Fruit fly (Drosophila melanogaster) whole organism, embryonic: Measurements from ENCODE around the gene EndoGI.
A peak's percentile ranks its signal among the peaks of the same experiment; 100 is the strongest.

ENCODE experiments used
- Aef1 ChIP-seq: fragments of 200-800 bp; sonication (Bioruptor generic); IDR thresholded peaks from 3 replicates; pipeline ENCODE4 v1.3.6; 2022; ENCODE audit warnings: missing biosample characterization, missing genetic modification characterization
- Bdp1 ChIP-seq: fragments of 200-800 bp; sonication (Bioruptor generic); optimal IDR thresholded peaks from 3 replicates; lab custom pipeline; 2016; ENCODE audit warnings: missing biosample characterization, missing genetic modification characterization
- Blimp-1 ChIP-seq: fragments of 200-800 bp; sonication (Bioruptor generic); optimal IDR thresholded peaks from 3 replicates; lab custom pipeline; 2018; ENCODE audit warnings: missing biosample characterization, missing genetic modification characterization, mild to moderate bottlenecking, moderate library complexity, missing genetic modification reagents
- CG11247 ChIP-seq: fragments of 200-800 bp; sonication (Bioruptor generic); IDR thresholded peaks from 2 replicates; pipeline ENCODE4 v1.3.6; 2022; ENCODE audit warnings: missing biosample characterization, missing genetic modification characterization
- CG12155 ChIP-seq: fragments of 200-800 bp; sonication (Bioruptor generic); optimal IDR thresholded peaks from 3 replicates; lab custom pipeline; 2016; ENCODE audit warnings: missing biosample characterization, missing genetic modification characterization
- CG12659 ChIP-seq: fragments of 200-800 bp; sonication (Bioruptor generic); optimal IDR thresholded peaks from 3 replicates; lab custom pipeline; 2017; ENCODE audit warnings: mild to moderate bottlenecking, missing biosample characterization, missing genetic modification reagents, missing genetic modification characterization
- CG12769 ChIP-seq: fragments of 200-800 bp; sonication (Bioruptor generic); optimal IDR thresholded peaks from 2 replicates; lab custom pipeline; 2019; ENCODE audit warnings: missing biosample characterization, mild to moderate bottlenecking, missing genetic modification characterization, moderate library complexity
- CG17829 ChIP-seq: fragments of 200-800 bp; optimal IDR thresholded peaks from 2 replicates; lab custom pipeline; 2019; ENCODE audit warnings: missing biosample characterization, mild to moderate bottlenecking, missing genetic modification characterization, moderate library complexity
- CG1792 ChIP-seq: fragments of 200-800 bp; sonication (Bioruptor generic); optimal IDR thresholded peaks from 2 replicates; lab custom pipeline; 2016; ENCODE audit warnings: missing biosample characterization, missing genetic modification characterization
- CG2678 ChIP-seq: fragments of 200-800 bp; sonication (Bioruptor generic); optimal IDR thresholded peaks from 3 replicates; lab custom pipeline; 2019; ENCODE audit warnings: missing biosample characterization, mild to moderate bottlenecking, missing genetic modification characterization, moderate library complexity
- CG32772 ChIP-seq: fragments of 200-800 bp; sonication (Bioruptor generic); IDR thresholded peaks from 2 replicates; pipeline ENCODE4 v1.3.6; 2022; ENCODE audit warnings: missing biosample characterization, missing genetic modification characterization
- CG4820 ChIP-seq: fragments of 200-800 bp; sonication (Bioruptor generic); optimal IDR thresholded peaks from 3 replicates; lab custom pipeline; 2016; ENCODE audit warnings: missing biosample characterization, missing genetic modification characterization
- CG6683 ChIP-seq: fragments of 200-800 bp; sonication (Bioruptor generic); optimal IDR thresholded peaks from 2 replicates; lab custom pipeline; 2017; ENCODE audit warnings: missing biosample characterization, mild to moderate bottlenecking, missing genetic modification characterization, missing genetic modification reagents
- CG7839 ChIP-seq: fragments of 200-800 bp; sonication (Bioruptor generic); optimal IDR thresholded peaks from 3 replicates; lab custom pipeline; 2018; ENCODE audit warnings: missing biosample characterization, mild to moderate bottlenecking, missing genetic modification characterization, moderate library complexity
- CG8089 ChIP-seq: fragments of 200-800 bp; sonication (Bioruptor generic); optimal IDR thresholded peaks from 3 replicates; lab custom pipeline; 2016; ENCODE audit warnings: missing biosample characterization, missing genetic modification characterization
- CG9437 ChIP-seq: fragments of 200-800 bp; sonication (Bioruptor generic); optimal IDR thresholded peaks from 2 replicates; lab custom pipeline; 2018; ENCODE audit warnings: missing biosample characterization, mild to moderate bottlenecking, missing genetic modification characterization
- CG9932 ChIP-seq: fragments of 200-800 bp; sonication (Bioruptor generic); IDR thresholded peaks from 2 replicates; pipeline ENCODE4 v1.3.6; 2022; ENCODE audit warnings: missing biosample characterization, missing genetic modification characterization
- CTCF ChIP-seq: fragments of 200-800 bp; sonication (Bioruptor generic); optimal IDR thresholded peaks from 2 replicates; lab custom pipeline; 2017; ENCODE audit warnings: missing biosample characterization, mild to moderate bottlenecking, missing genetic modification characterization, moderate library complexity
- Ets97D ChIP-seq: fragments of 200-800 bp; sonication (Bioruptor generic); optimal IDR thresholded peaks from 3 replicates; lab custom pipeline; 2016; ENCODE audit warnings: missing biosample characterization, missing genetic modification characterization
- GATAe ChIP-seq: fragments of 200-800 bp; sonication (Bioruptor generic); conservative IDR thresholded peaks from 2 replicates; pipeline ENCODE4 v1.3.6; 2022; ENCODE audit warnings: missing biosample characterization, missing genetic modification characterization
- H15 ChIP-seq: fragments of 200-800 bp; sonication (Bioruptor generic); IDR thresholded peaks from 3 replicates; pipeline ENCODE4 v1.3.6; 2022; ENCODE audit warnings: missing biosample characterization, missing genetic modification characterization
- HHEX ChIP-seq: fragments of 200-800 bp; sonication (Bioruptor generic); optimal IDR thresholded peaks from 3 replicates; lab custom pipeline; 2017; ENCODE audit warnings: missing biosample characterization, mild to moderate bottlenecking, missing genetic modification characterization, missing genetic modification reagents
- HLH4C ChIP-seq: fragments of 200-800 bp; sonication (Bioruptor generic); IDR thresholded peaks from 3 replicates; pipeline ENCODE4 v1.3.6; 2022; ENCODE audit warnings: missing biosample characterization, missing genetic modification characterization; ENCODE audit not compliant: partially characterized antibody
- Med ChIP-seq: fragments of 200-800 bp; sonication (Bioruptor generic); peaks from one replicate; lab custom pipeline; 2016; ENCODE audit warnings: missing biosample characterization, missing genetic modification characterization, mild to moderate bottlenecking, inconsistent platforms, moderate library complexity
- NFAT ChIP-seq: fragments of 200-800 bp; sonication (Bioruptor generic); IDR thresholded peaks from 2 replicates; pipeline ENCODE4 v1.3.6; 2022; ENCODE audit warnings: missing biosample characterization, missing genetic modification characterization
- Xrp1 ChIP-seq: fragments of 200-800 bp; sonication (Bioruptor generic); IDR thresholded peaks from 2 replicates; pipeline ENCODE4 v1.3.6; 2022; ENCODE audit warnings: missing biosample characterization, missing genetic modification characterization
- YL-1 ChIP-seq: fragments of 200-800 bp; sonication (Bioruptor generic); optimal IDR thresholded peaks from 3 replicates; lab custom pipeline; 2017; ENCODE audit warnings: missing biosample characterization, mild to moderate bottlenecking, missing genetic modification characterization
- ase ChIP-seq: fragments of 200-800 bp; sonication (Bioruptor generic); IDR thresholded peaks from 3 replicates; pipeline ENCODE4 v1.3.6; 2022; ENCODE audit warnings: missing biosample characterization, missing genetic modification characterization
- az2 ChIP-seq: fragments of 200-800 bp; sonication (Bioruptor generic); optimal IDR thresholded peaks from 3 replicates; lab custom pipeline; 2016; ENCODE audit warnings: missing biosample characterization, missing genetic modification characterization
- bab2 ChIP-seq: fragments of 200-800 bp; sonication (Bioruptor generic); optimal IDR thresholded peaks from 2 replicates; lab custom pipeline; 2016; ENCODE audit warnings: missing biosample characterization, missing genetic modification characterization
- btn ChIP-seq: fragments of 200-800 bp; sonication (Bioruptor generic); optimal IDR thresholded peaks from 2 replicates; lab custom pipeline; 2016; ENCODE audit warnings: missing biosample characterization, missing genetic modification characterization
- cad ChIP-seq: fragments of >200 bp; optimal IDR thresholded peaks from 2 replicates; lab custom pipeline; 2017; ENCODE audit warnings: missing biosample characterization, missing genetic modification characterization
- cato ChIP-seq: fragments of 200-800 bp; sonication (Bioruptor generic); optimal IDR thresholded peaks from 2 replicates; lab custom pipeline; 2016; ENCODE audit warnings: missing biosample characterization, missing genetic modification characterization, borderline replicate concordance
- ci ChIP-seq: fragments of 200-800 bp; sonication (Bioruptor generic); IDR thresholded peaks from 3 replicates; pipeline ENCODE4 v1.3.6; 2022; ENCODE audit warnings: missing biosample characterization, missing genetic modification characterization
- danr ChIP-seq: fragments of 200-800 bp; sonication (Bioruptor generic); IDR thresholded peaks from 2 replicates; pipeline ENCODE4 v1.3.6; 2022; ENCODE audit warnings: missing biosample characterization, missing genetic modification characterization
- dimm ChIP-seq: fragments of 200-800 bp; sonication (Bioruptor generic); IDR thresholded peaks from 2 replicates; pipeline ENCODE4 v1.3.6; 2022; ENCODE audit warnings: missing biosample characterization, missing genetic modification characterization
- dmrt11E ChIP-seq: fragments of 200-800 bp; sonication (Bioruptor generic); optimal IDR thresholded peaks from 3 replicates; lab custom pipeline; 2018; ENCODE audit warnings: missing biosample characterization, mild to moderate bottlenecking, missing genetic modification characterization, moderate library complexity
- dpn ChIP-seq, 2 experiments: fragments of 200-800 bp; sonication (Bioruptor generic); optimal IDR thresholded peaks; 3 replicates each; lab custom pipeline; 2016; ENCODE audit warnings: missing biosample characterization in 2 of 2, missing genetic modification characterization in 2 of 2
- en ChIP-seq: fragments of 200-800 bp; sonication (Bioruptor generic); optimal IDR thresholded peaks from 2 replicates; lab custom pipeline; 2016; ENCODE audit warnings: missing biosample characterization, missing genetic modification characterization
- nmo ChIP-seq: fragments of 200-800 bp; sonication (Bioruptor generic); optimal IDR thresholded peaks from 2 replicates; lab custom pipeline; 2018; ENCODE audit warnings: missing biosample characterization, mild to moderate bottlenecking, missing genetic modification characterization, moderate library complexity
- odd ChIP-seq: fragments of 200-800 bp; sonication (Bioruptor generic); optimal IDR thresholded peaks from 2 replicates; lab custom pipeline; 2017; ENCODE audit warnings: missing biosample characterization, mild to moderate bottlenecking, missing genetic modification characterization
- pb ChIP-seq: fragments of 200-800 bp; sonication (Bioruptor generic); optimal IDR thresholded peaks from 3 replicates; lab custom pipeline; 2016; ENCODE audit warnings: missing biosample characterization, missing genetic modification characterization
- pros ChIP-seq: fragments of 200-800 bp; sonication (Bioruptor generic); optimal IDR thresholded peaks from 3 replicates; lab custom pipeline; 2019; ENCODE audit warnings: missing biosample characterization, mild to moderate bottlenecking, missing genetic modification characterization, moderate library complexity
- pum ChIP-seq: fragments of 200-800 bp; sonication (Bioruptor generic); optimal IDR thresholded peaks from 2 replicates; lab custom pipeline; 2016; ENCODE audit warnings: missing biosample characterization, missing genetic modification characterization
- row ChIP-seq: fragments of 200-800 bp; sonication (Bioruptor generic); IDR thresholded peaks from 3 replicates; pipeline ENCODE4 v1.3.6; 2022; ENCODE audit warnings: missing biosample characterization, missing genetic modification characterization
- ttk ChIP-seq: fragments of 200-800 bp; sonication (Bioruptor generic); IDR thresholded peaks from 2 replicates; pipeline ENCODE4 v2.1.2; 2022; ENCODE audit warnings: missing biosample characterization, missing genetic modification characterization
- wor ChIP-seq: fragments of 200-800 bp; sonication (Bioruptor generic); IDR thresholded peaks from 2 replicates; pipeline ENCODE4 v1.3.6; 2022; ENCODE audit warnings: missing biosample characterization, missing genetic modification characterization
- zf30C ChIP-seq: fragments of 200-800 bp; sonication (Bioruptor generic); optimal IDR thresholded peaks from 3 replicates; lab custom pipeline; 2018; ENCODE audit warnings: missing biosample characterization, mild to moderate bottlenecking, missing genetic modification characterization
- zfh1 ChIP-seq: fragments of 200-800 bp; sonication (Bioruptor generic); IDR thresholded peaks from 3 replicates; pipeline ENCODE4 v1.3.6; 2022; ENCODE audit warnings: missing biosample characterization, missing genetic modification characterization
- zfh2 ChIP-seq: fragments of 200-800 bp; sonication (Bioruptor generic); optimal IDR thresholded peaks from 2 replicates; lab custom pipeline; 2016; ENCODE audit warnings: missing biosample characterization, missing genetic modification characterization

The EndoGI gene

dm6 chr2L:16257227-16258071 lies at the start of gene EndoGI, which contains the start of gene PRL-1 (continued):
- TF ChIP-seq Blimp-1 (GFP tag; lab: Kevin White, UChicago) (peak; percentile 76), CG17829 (tag; lab: Kevin White, UChicago) (peak; percentile 91), wor (no peak), CG9437 (GFP tag; lab: Kevin White, UChicago) (peak; percentile 56), zfh1 (peak; percentile 74; the same call in 2 of the 3 replicates), zf30C (no peak), CG4820 (peak; percentile 36), Xrp1 (GFP tag; lab: Robert Waterston, UW) (peak; percentile 77), dimm (GFP tag; lab: Robert Waterston, UW) (no peak), YL-1 (GFP tag; lab: Kevin White, UChicago) (peak; percentile 69), dpn (GFP tag; optimal IDR thresholded peaks at IDR 0.05; lab: Kevin White, UChicago) (peak; percentile 1 to 73), HLH4C (GFP tag; lab: Robert Waterston, UW) (peak; percentile 99), CG11247 (no peak), odd (GFP tag; lab: Kevin White, UChicago) (peak; percentile 59), CG6683 (GFP tag; lab: Kevin White, UChicago) (peak; percentile 67), danr (no peak), Ets97D (GFP tag; lab: Kevin White, UChicago) (peak; percentile 62), CG7839 (tag; lab: Kevin White, UChicago) (peak; percentile 85), NFAT (GFP tag; lab: Robert Waterston, UW) (no peak; the same call in 1 of the 2 replicates), Aef1 (GFP tag; lab: Robert Waterston, UW) (no peak; the same call in 2 of the 3 replicates), CG12769 (tag; lab: Kevin White, UChicago) (no peak), pum (GFP tag; lab: Kevin White, UChicago) (no peak), zfh2 (peak; percentile 50), cad (GFP tag; lab: Kevin White, UChicago) (no peak), CTCF (GFP tag; lab: Kevin White, UChicago) (no peak), pros (GFP tag; lab: Kevin White, UChicago) (no peak), H15 (GFP tag; lab: Robert Waterston, UW) (no peak), CG2678 (tag; lab: Kevin White, UChicago) (peak; percentile 89), ci (peak; percentile 85), CG12659 (peak; percentile 90), row (GFP tag; lab: Robert Waterston, UW) (peak; percentile 93), nmo (peak; percentile 82), ttk (peak; percentile 26; the same call in 1 of the 2 replicates), Med (GFP tag; lab: Kevin White, UChicago) (peak; percentile 88), CG12155 (peak; percentile 58), btn (GFP tag; lab: Kevin White, UChicago) (no peak), cato (GFP tag; lab: Kevin White, UChicago) (peak; percentile 17), ase (peak; percentile 39; the same call in 1 of the 3 replicates), HHEX (GFP tag; lab: Kevin White, UChicago) (no peak), Bdp1 (GFP tag; lab: Kevin White, UChicago) (no peak), GATAe (GFP tag; lab: Robert Waterston, UW) (0 out of 2 replicates have a peak, but pooled peaks have one; percentile 12), az2 (peak; percentile 59), pb (GFP tag; lab: Kevin White, UChicago) (no peak), CG32772 (GFP tag; lab: Robert Waterston, UW) (peak; percentile 20; the same call in 1 of the 2 replicates), CG9932 (GFP tag; lab: Robert Waterston, UW) (peak; percentile 80; the same call in 1 of the 2 replicates), bab2 (GFP tag; lab: Kevin White, UChicago) (peak; percentile 13), en (GFP tag; lab: Kevin White, UChicago) (no peak), CG8089 (no peak), dmrt11E (peak; percentile 53), CG1792 (no peak)
